Worm (Caenorhabditis elegans): Measurements from ENCODE around the gene prdx-2.

prdx-2 gene

DNA sequence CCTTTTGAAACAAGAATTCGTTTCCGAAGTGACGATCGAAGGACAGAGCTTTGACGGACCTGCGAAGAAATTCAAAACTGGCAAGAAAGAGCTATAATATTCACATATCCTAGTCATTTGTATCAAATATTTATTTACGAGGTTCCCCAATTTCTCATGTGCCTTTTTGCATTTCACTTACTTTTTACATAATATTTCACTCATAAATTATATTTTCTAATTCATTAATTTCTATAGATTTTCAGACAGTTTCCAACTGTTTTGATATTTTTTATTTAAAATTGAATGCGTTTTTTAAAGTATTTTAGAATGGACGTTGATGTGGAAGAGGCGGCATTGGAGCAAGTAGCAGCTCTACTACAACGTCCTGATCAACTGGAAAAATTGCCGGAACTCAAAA is 18.7 kb upstream of the prdx-2 start, which contains the start of gene sec-6:
sec-6 (plus strand) TSS at position 301 of the 400 bp plus-strand sequence.
- TF ChIP-seq ceh-24 (tag; optimal IDR thresholded peaks at IDR 0.05) = no peak
- TF ChIP-seq ceh-19 (GFP tag; optimal IDR thresholded peaks at IDR 0.05) = no peak
- TF ChIP-seq pag-3 (tag; optimal IDR thresholded peaks at IDR 0.05; ENCODE audit: borderline replicate concordance) = no peak
- TF ChIP-seq elt-4 (tag; optimal IDR thresholded peaks at IDR 0.05) = no peak
- TF ChIP-seq che-1 (tag; optimal IDR thresholded peaks at IDR 0.05) = no peak
- no peak for TF ChIP-seq unc-42 (tag; optimal IDR thresholded peaks at IDR 0.05)
- no peak for TF ChIP-seq ahr-1 (tag; optimal IDR thresholded peaks at IDR 0.05)
- no peak for TF ChIP-seq nfya-1 (tag; optimal IDR thresholded peaks at IDR 0.05)
- no peak for TF ChIP-seq mec-3 (tag; optimal IDR thresholded peaks at IDR 0.05; ENCODE audit: borderline replicate concordance)
- TF ChIP-seq K02D7.2 (tag; optimal IDR thresholded peaks at IDR 0.05) = no peak
- TF ChIP-seq eyg-1 (tag; optimal IDR thresholded peaks at IDR 0.05) = no peak
- no peak for TF ChIP-seq hlh-30 (tag; optimal IDR thresholded peaks at IDR 0.05; ENCODE audit: insufficient read depth)
- no peak for TF ChIP-seq ceh-34 (tag; optimal IDR thresholded peaks at IDR 0.05)
- no peak for TF ChIP-seq hlh-8 (tag; optimal IDR thresholded peaks at IDR 0.05)
- no peak for TF ChIP-seq ceh-45 (GFP tag; IDR thresholded peaks at IDR 0.05)
- TF ChIP-seq Y22D7AL.16 (tag; optimal IDR thresholded peaks at IDR 0.05) = no peak
- no peak for TF ChIP-seq rnt-1 (tag; optimal IDR thresholded peaks at IDR 0.05)
- no peak for TF ChIP-seq nhr-11 (tag; optimal IDR thresholded peaks at IDR 0.05)
- TF ChIP-seq tbx-7 (tag; optimal IDR thresholded peaks at IDR 0.05) = no peak
- no peak for TF ChIP-seq ceh-14 (tag; optimal IDR thresholded peaks at IDR 0.05)

DNA sequence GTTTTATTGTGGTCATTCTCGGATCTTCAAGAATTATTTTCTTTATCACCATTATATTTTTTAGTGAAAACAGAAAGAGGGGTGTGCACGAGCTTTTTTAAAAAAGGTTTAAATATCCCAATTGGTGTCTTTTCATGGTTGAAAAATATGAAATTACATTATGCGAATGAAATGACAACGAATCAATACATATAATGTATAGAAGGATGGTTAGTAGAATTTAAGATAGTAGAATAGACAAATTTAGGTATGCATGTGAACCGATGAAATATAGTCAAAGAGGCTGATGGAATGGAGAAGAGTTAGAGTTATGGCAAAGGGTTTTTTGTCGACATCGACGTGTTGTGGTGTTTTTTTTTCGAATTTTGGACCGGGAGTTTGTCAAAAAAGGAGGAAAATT is 13.5 kb upstream of the prdx-2 start:
- no peak for TF ChIP-seq mec-3 (tag; optimal IDR thresholded peaks at IDR 0.05; ENCODE audit: borderline replicate concordance)
- TF ChIP-seq sdc-2 (tag; optimal IDR thresholded peaks at IDR 0.05) = no peak
- no peak for TF ChIP-seq sox-2 (GFP tag; IDR thresholded peaks at IDR 0.05)
- TF ChIP-seq dve-1 (tag; optimal IDR thresholded peaks at IDR 0.05) = no peak
- TF ChIP-seq ceh-22 (tag; optimal IDR thresholded peaks at IDR 0.05) = no peak
- no peak for TF ChIP-seq nhr-11 (tag; optimal IDR thresholded peaks at IDR 0.05)
- no peak for TF ChIP-seq dmd-4 (tag; optimal IDR thresholded peaks at IDR 0.05; ENCODE audit: borderline replicate concordance)
- TF ChIP-seq ceh-6 (GFP tag; optimal IDR thresholded peaks at IDR 0.05) = no peak
- TF ChIP-seq pax-1 (tag; optimal IDR thresholded peaks at IDR 0.05) = no peak
- TF ChIP-seq eyg-1 (tag; optimal IDR thresholded peaks at IDR 0.05) = no peak

DNA sequence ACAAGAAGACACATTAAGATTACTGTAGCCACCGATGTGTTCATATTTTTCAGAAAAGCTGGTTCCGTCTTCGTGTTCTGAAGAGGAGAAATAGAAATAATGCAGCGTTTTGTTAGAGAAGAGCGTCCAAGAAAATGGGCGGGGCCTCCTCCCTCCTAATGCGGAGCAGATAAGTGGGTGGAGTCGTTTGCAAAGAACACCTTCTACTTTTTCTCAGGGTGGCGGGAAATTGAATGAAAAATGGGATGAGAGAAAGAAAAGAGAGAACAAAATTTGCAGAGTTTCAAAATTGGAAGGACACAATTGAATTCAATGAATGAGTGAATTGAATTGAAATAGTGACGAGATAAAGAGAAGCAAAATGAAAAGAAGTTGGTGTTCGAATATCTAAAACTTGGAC is 12.3 kb upstream of the prdx-2 start, which contains the start of gene F09E5.16:
F09E5.16 (minus strand) TSS at position 101 of the 400 bp plus-strand sequence.
- TF ChIP-seq eyg-1 (tag; optimal IDR thresholded peaks at IDR 0.05) = no peak
- TF ChIP-seq ceh-30 (tag; optimal IDR thresholded peaks at IDR 0.05) = no peak
- no peak for TF ChIP-seq ceh-18 (tag; optimal IDR thresholded peaks at IDR 0.05)
- TF ChIP-seq K02D7.2 (tag; optimal IDR thresholded peaks at IDR 0.05) = no peak
- TF ChIP-seq pha-2 (tag; optimal IDR thresholded peaks at IDR 0.05) = no peak
- TF ChIP-seq hlh-6 (tag; optimal IDR thresholded peaks at IDR 0.05) = no peak
- TF ChIP-seq ceh-24 (tag; optimal IDR thresholded peaks at IDR 0.05) = no peak
- TF ChIP-seq hlh-8 (tag; optimal IDR thresholded peaks at IDR 0.05) = no peak
- no peak for TF ChIP-seq ceh-34 (tag; optimal IDR thresholded peaks at IDR 0.05)
- TF ChIP-seq pax-1 (tag; optimal IDR thresholded peaks at IDR 0.05) = no peak
- TF ChIP-seq ttx-3 (tag; optimal IDR thresholded peaks at IDR 0.05) = no peak

DNA sequence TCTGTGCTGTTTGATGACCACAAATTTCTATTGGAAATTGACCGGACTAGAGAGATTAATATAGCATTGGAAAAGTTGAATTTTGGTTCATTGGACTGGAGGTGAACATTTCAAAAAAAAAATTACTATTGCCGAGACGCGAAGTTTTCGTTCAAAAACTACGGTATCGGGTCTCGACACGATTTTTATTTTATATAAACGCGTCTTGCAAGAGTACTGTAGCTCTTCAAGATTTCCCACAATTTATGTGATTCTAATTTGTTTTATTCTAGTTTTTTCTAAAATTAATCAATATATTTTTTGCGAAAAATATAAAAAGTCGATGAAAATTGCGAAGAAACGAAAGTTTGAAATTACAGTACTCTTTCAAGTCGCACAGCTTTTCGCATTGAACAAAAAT is 7.4 kb upstream of the prdx-2 start, which contains the start of gene F09E5.12:
F09E5.12 (minus strand) TSS at position 101 of the 400 bp plus-strand sequence.
- no peak for TF ChIP-seq che-1 (tag; optimal IDR thresholded peaks at IDR 0.05)
- no peak for TF ChIP-seq elt-4 (tag; optimal IDR thresholded peaks at IDR 0.05)
- TF ChIP-seq C08G9.2 (tag; optimal IDR thresholded peaks at IDR 0.05) = no peak
- TF ChIP-seq sox-2 (GFP tag; IDR thresholded peaks at IDR 0.05) = no peak
- no peak for TF ChIP-seq hlh-13 (GFP tag; optimal IDR thresholded peaks at IDR 0.05)
- TF ChIP-seq hlh-6 (tag; optimal IDR thresholded peaks at IDR 0.05) = no peak
- TF ChIP-seq ceh-30 (tag; optimal IDR thresholded peaks at IDR 0.05) = no peak
- TF ChIP-seq T23F11.4 (GFP tag; optimal IDR thresholded peaks at IDR 0.05) = no peak
- no peak for TF ChIP-seq tbx-2 (tag; optimal IDR thresholded peaks at IDR 0.05)
- TF ChIP-seq ama-1 (optimal IDR thresholded peaks at IDR 0.05) = no peak
- no peak for TF ChIP-seq hlh-15 (tag; optimal IDR thresholded peaks at IDR 0.05)
- TF ChIP-seq nhr-232 (tag; optimal IDR thresholded peaks at IDR 0.05) = no peak
- TF ChIP-seq ceh-19 (GFP tag; optimal IDR thresholded peaks at IDR 0.05) = no peak
- TF ChIP-seq rnt-1 (tag; optimal IDR thresholded peaks at IDR 0.05) = no peak
- TF ChIP-seq nfya-1 (tag; optimal IDR thresholded peaks at IDR 0.05) = no peak
- TF ChIP-seq fax-1 (tag; optimal IDR thresholded peaks at IDR 0.05) = no peak
- TF ChIP-seq dve-1 (tag; optimal IDR thresholded peaks at IDR 0.05) = no peak
- TF ChIP-seq ceh-34 (tag; optimal IDR thresholded peaks at IDR 0.05) = no peak
- no peak for TF ChIP-seq ztf-16 (tag; optimal IDR thresholded peaks at IDR 0.05)
- no peak for TF ChIP-seq pros-1 (tag; optimal IDR thresholded peaks at IDR 0.05)

Measured in whole organism, late embryonic.